Worm (Caenorhabditis elegans) whole organism, L4 larva: Measurements from ENCODE around the gene gop-3.
A peak's percentile ranks its signal among the peaks of the same experiment; 100 is the strongest.

Experiments
- F10B5.3 ChIP-seq: sonication (generic microtip); optimal IDR thresholded peaks from 2 replicates; lab custom pipeline; 2016; ENCODE audit warnings: mild to moderate bottlenecking, missing genetic modification characterization, missing compliant biosample characterization
- F37D6.2 ChIP-seq: sonication (generic microtip); optimal IDR thresholded peaks from 2 replicates; lab custom pipeline; 2016; ENCODE audit warnings: mild to moderate bottlenecking, missing genetic modification characterization, missing compliant biosample characterization
- F44E2.7 ChIP-seq: fragments of 200-800 bp; sonication (Bioruptor generic); IDR thresholded peaks from 2 replicates; pipeline ENCODE4 v2.1.2; 2022; ENCODE audit warnings: missing genetic modification characterization, missing compliant biosample characterization
- F49E8.2 ChIP-seq: sonication (generic microtip); optimal IDR thresholded peaks from 2 replicates; lab custom pipeline; 2016; ENCODE audit warnings: missing compliant biosample characterization, mild to moderate bottlenecking, missing genetic modification characterization, borderline replicate concordance
- Y105C5A.15 ChIP-seq: fragments of 200-800 bp; sonication (Bioruptor generic); IDR thresholded peaks from 2 replicates; pipeline ENCODE4 v1.3.6; 2022; ENCODE audit warnings: missing genetic modification characterization, missing compliant biosample characterization
- Y48G9A.11 ChIP-seq: fragments of 200-800 bp; sonication (Bioruptor generic); IDR thresholded peaks from 2 replicates; pipeline ENCODE4 v1.3.6; 2022; ENCODE audit warnings: missing genetic modification reagents, missing genetic modification characterization, missing compliant biosample characterization
- Y5F2A.4 ChIP-seq: fragments of 200-800 bp; sonication (Bioruptor generic); optimal IDR thresholded peaks from 2 replicates; lab custom pipeline; 2018; ENCODE audit warnings: mild to moderate bottlenecking, missing genetic modification characterization, missing compliant biosample characterization
- Y75B8A.6 ChIP-seq: fragments of 200-800 bp; sonication (Bioruptor generic); IDR thresholded peaks from 2 replicates; pipeline ENCODE4 v1.3.6; 2022; ENCODE audit warnings: missing genetic modification reagents, missing genetic modification characterization, missing compliant biosample characterization
- ZK546.5 ChIP-seq, 2 experiments: sonication (generic microtip); optimal IDR thresholded peaks; 2 replicates each; lab custom pipeline; 2017; ENCODE audit warnings: missing biosample characterization in 2 of 2, missing genetic modification characterization in 2 of 2
- ama-1 ChIP-seq: fragments of 150-350 bp; optimal IDR thresholded peaks from 2 replicates; lab custom pipeline; 2014; ENCODE audit warnings: inconsistent platforms, mixed read lengths
- arid-1 ChIP-seq: fragments of 200-800 bp; sonication (Bioruptor generic); conservative IDR thresholded peaks from 2 replicates; pipeline ENCODE4 v1.3.6; 2022; ENCODE audit warnings: missing genetic modification reagents, missing genetic modification characterization, missing compliant biosample characterization
- ceh-44 ChIP-seq: fragments of 200-800 bp; sonication (Bioruptor generic); IDR thresholded peaks from 2 replicates; pipeline ENCODE4 v1.3.6; 2022; ENCODE audit warnings: missing genetic modification reagents, missing genetic modification characterization, missing compliant biosample characterization
- ceh-82 ChIP-seq: sonication (generic microtip); optimal IDR thresholded peaks from 2 replicates; lab custom pipeline; 2017; ENCODE audit warnings: missing biosample characterization, missing genetic modification characterization
- dmd-9 ChIP-seq: fragments of 200-800 bp; sonication (Bioruptor generic); IDR thresholded peaks from 2 replicates; pipeline ENCODE4 v1.3.6; 2022; ENCODE audit warnings: missing genetic modification reagents, missing genetic modification characterization, missing compliant biosample characterization
- dpl-1 ChIP-seq: fragments of 150-350 bp; optimal IDR thresholded peaks from 2 replicates; lab custom pipeline; 2014; ENCODE audit warnings: missing biosample characterization, missing genetic modification reagents, missing genetic modification characterization
- duxl-1 ChIP-seq: sonication (generic microtip); optimal IDR thresholded peaks from 2 replicates; lab custom pipeline; 2016; ENCODE audit warnings: mild to moderate bottlenecking, missing genetic modification characterization, moderate library complexity, missing compliant biosample characterization; ENCODE audit not compliant: poor library complexity
- dve-1 ChIP-seq: sonication (generic microtip); optimal IDR thresholded peaks from 2 replicates; lab custom pipeline; 2017; ENCODE audit warnings: antibody characterized with exemption, mild to moderate bottlenecking, missing genetic modification characterization, missing compliant biosample characterization; ENCODE audit not compliant: insufficient read depth
- egl-27 ChIP-seq: sonication (generic microtip); optimal IDR thresholded peaks from 3 replicates; lab custom pipeline; 2017; ENCODE audit warnings: missing biosample characterization, missing genetic modification reagents, missing genetic modification characterization
- gei-8 ChIP-seq: fragments of 200-800 bp; sonication (Bioruptor generic); optimal IDR thresholded peaks from 2 replicates; lab custom pipeline; 2018; ENCODE audit warnings: mild to moderate bottlenecking, missing genetic modification characterization, missing compliant biosample characterization
- hif-1 ChIP-seq, 2 experiments: sonication (generic microtip); optimal IDR thresholded peaks; 2 replicates each; lab custom pipeline; 2016 to 2017; ENCODE audit warnings: missing compliant biosample characterization in 2 of 2, missing genetic modification characterization in 2 of 2, missing genetic modification reagents in 2 of 2, missing genotype in 2 of 2, mild to moderate bottlenecking in 1 of 2
- hlh-11 ChIP-seq: fragments of 200-800 bp; sonication (Bioruptor generic); optimal IDR thresholded peaks from 2 replicates; lab custom pipeline; 2018; ENCODE audit warnings: mild to moderate bottlenecking, missing genetic modification characterization, missing compliant biosample characterization
- hlh-30 ChIP-seq: sonication (generic microtip); optimal IDR thresholded peaks from 2 replicates; lab custom pipeline; 2017; ENCODE audit warnings: antibody characterized with exemption, mild to moderate bottlenecking, missing genetic modification characterization, missing compliant biosample characterization; ENCODE audit not compliant: insufficient read depth
- lin-13 ChIP-seq: fragments of 150-350 bp; optimal IDR thresholded peaks from 2 replicates; lab custom pipeline; 2014; ENCODE audit warnings: missing biosample characterization, missing genetic modification reagents, missing genetic modification characterization
- lin-15B ChIP-seq: fragments of 150-350 bp; sonication (generic microtip); optimal IDR thresholded peaks from 3 replicates; lab custom pipeline; 2014; ENCODE audit warnings: missing biosample characterization, missing genetic modification characterization
- madf-5 ChIP-seq, 2 experiments: fragments of 200-800 bp; sonication (Bioruptor generic); IDR thresholded peaks; 2 replicates each; pipeline ENCODE4 v1.3.6; 2022; ENCODE audit warnings: missing compliant biosample characterization in 2 of 2, missing genetic modification characterization in 2 of 2
- mep-1 ChIP-seq: fragments of 150-350 bp; sonication (generic microtip); optimal IDR thresholded peaks from 3 replicates; lab custom pipeline; 2014; ENCODE audit warnings: missing biosample characterization, missing genetic modification characterization
- mes-2 ChIP-seq: sonication (generic microtip); optimal IDR thresholded peaks from 2 replicates; lab custom pipeline; 2016; ENCODE audit warnings: missing genotype, mild to moderate bottlenecking, missing genetic modification characterization, missing compliant biosample characterization; ENCODE audit not compliant: poor library complexity, severe bottlenecking
- nhr-11 ChIP-seq: fragments of 150-350 bp; optimal IDR thresholded peaks from 2 replicates; lab custom pipeline; 2014; ENCODE audit warnings: missing biosample characterization, missing genetic modification characterization
- nhr-111 ChIP-seq: fragments of 200-800 bp; sonication (Bioruptor generic); optimal IDR thresholded peaks from 2 replicates; lab custom pipeline; 2018; ENCODE audit warnings: mild to moderate bottlenecking, missing genetic modification characterization, missing compliant biosample characterization
- nhr-25 ChIP-seq: sonication (generic microtip); optimal IDR thresholded peaks from 2 replicates; lab custom pipeline; 2017; ENCODE audit warnings: missing genetic modification characterization, mild to moderate bottlenecking, missing compliant biosample characterization, antibody characterized with exemption, moderate library complexity, borderline replicate concordance; ENCODE audit not compliant: insufficient read depth
- nhr-28 ChIP-seq: fragments of 150-350 bp; optimal IDR thresholded peaks from 2 replicates; lab custom pipeline; 2014; ENCODE audit warnings: missing biosample characterization, missing genetic modification characterization
- nhr-48 ChIP-seq: sonication (generic microtip); optimal IDR thresholded peaks from 2 replicates; lab custom pipeline; 2016; ENCODE audit warnings: mild to moderate bottlenecking, missing genetic modification characterization, missing compliant biosample characterization
- nhr-6 ChIP-seq: fragments of 150-350 bp; optimal IDR thresholded peaks from 2 replicates; lab custom pipeline; 2014; ENCODE audit warnings: missing biosample characterization, missing genetic modification characterization
- nhr-77 ChIP-seq: fragments of 150-350 bp; optimal IDR thresholded peaks from 2 replicates; lab custom pipeline; 2014; ENCODE audit warnings: missing biosample characterization, missing genetic modification characterization
- pha-4 ChIP-seq, 2 experiments: fragments of 150-350 bp in 1 of 2; fragments of 200-800 bp in 1 of 2; sonication (Bioruptor generic) in 1 of 2; IDR thresholded peaks in 1 of 2; optimal IDR thresholded peaks in 1 of 2; 2 replicates each; pipeline versions ENCODE4 v1.3.6 to Lab custom; 2014 to 2022; ENCODE audit warnings: missing genetic modification characterization in 2 of 2, missing genetic modification reagents in 2 of 2, missing biosample characterization in 1 of 2, missing compliant biosample characterization in 1 of 2
- php-3 ChIP-seq: fragments of 200-800 bp; sonication (Bioruptor generic); IDR thresholded peaks from 2 replicates; pipeline ENCODE4 v1.3.6; 2022; ENCODE audit warnings: missing genetic modification reagents, missing genetic modification characterization, missing compliant biosample characterization
- rbr-2 ChIP-seq: sonication (generic microtip); optimal IDR thresholded peaks from 2 replicates; lab custom pipeline; 2016; ENCODE audit warnings: missing genotype, missing genetic modification characterization, missing compliant biosample characterization
- saeg-2 ChIP-seq: fragments of 200-800 bp; sonication (Bioruptor generic); IDR thresholded peaks from 2 replicates; pipeline ENCODE4 v1.3.6; 2022; ENCODE audit warnings: missing genetic modification reagents, missing genetic modification characterization, missing compliant biosample characterization
- spr-3 ChIP-seq: fragments of 200-800 bp; sonication (Bioruptor generic); optimal IDR thresholded peaks from 2 replicates; lab custom pipeline; 2018; ENCODE audit warnings: mild to moderate bottlenecking, missing genetic modification characterization, missing compliant biosample characterization
- tag-97 ChIP-seq: fragments of 200-800 bp; sonication (Bioruptor generic); IDR thresholded peaks from 2 replicates; pipeline ENCODE4 v1.3.6; 2022; ENCODE audit warnings: missing genetic modification characterization, missing compliant biosample characterization
- unc-39 ChIP-seq: sonication (generic microtip); optimal IDR thresholded peaks from 2 replicates; lab custom pipeline; 2017; ENCODE audit warnings: missing biosample characterization, missing genetic modification characterization
- unc-62 ChIP-seq, 3 experiments: fragments of 150-350 bp in 1 of 3; sonication (generic microtip); optimal IDR thresholded peaks in 2 of 3; peaks in 1 of 3; 1 replicate in 1 of 3; 2 replicates in 2 of 3; lab custom pipeline; 2014 to 2017; ENCODE audit warnings: missing biosample characterization in 3 of 3, missing genetic modification characterization in 3 of 3, missing genetic modification reagents in 3 of 3, missing genotype in 1 of 3
- zag-1 ChIP-seq: fragments of 150-350 bp; optimal IDR thresholded peaks from 2 replicates; lab custom pipeline; 2014; ENCODE audit warnings: missing biosample characterization, missing genetic modification characterization
- zfp-2 ChIP-seq: sonication (generic microtip); optimal IDR thresholded peaks from 2 replicates; lab custom pipeline; 2016; ENCODE audit warnings: mild to moderate bottlenecking, missing genetic modification characterization, missing compliant biosample characterization
- zfp-3 ChIP-seq: fragments of 200-800 bp; sonication (Bioruptor generic); conservative IDR thresholded peaks from 2 replicates; pipeline ENCODE4 v1.3.6; 2022; ENCODE audit warnings: missing genetic modification reagents, missing genetic modification characterization, missing compliant biosample characterization
- zip-2 ChIP-seq: fragments of 150-350 bp; optimal IDR thresholded peaks from 2 replicates; lab custom pipeline; 2014; ENCODE audit warnings: missing biosample characterization, missing genetic modification characterization
- ztf-7 ChIP-seq: fragments of 150-350 bp; optimal IDR thresholded peaks from 2 replicates; lab custom pipeline; 2014; ENCODE audit warnings: missing biosample characterization, missing genetic modification characterization

gop-3 gene

ce11 chrIII:5274715-5275355 is 14.3 kb downstream of the gop-3 start, which contains the start of the genes daf-41 and toc-1 (continued):
- TF ChIP-seq nhr-6 (tag; lab: Kevin White, UChicago) (no peak), duxl-1 (tag; lab: Kevin White, UChicago) (no peak), ceh-82 (tag; lab: Kevin White, UChicago) (no peak), ZK546.5 (tag; optimal IDR thresholded peaks at IDR 0.05; lab: Kevin White, UChicago) (no peak), zfp-2 (tag; lab: Kevin White, UChicago) (no peak), nhr-28 (tag; lab: Kevin White, UChicago) (no peak), php-3 (GFP tag; lab: Robert Waterston, UW) (no peak), lin-15B (tag; lab: Kevin White, UChicago) (no peak), gei-8 (GFP tag; lab: Kevin White, UChicago) (no peak), Y48G9A.11 (GFP tag; lab: Robert Waterston, UW) (no peak), F44E2.7 (no peak), mep-1 (peak; percentile 44), nhr-48 (tag; lab: Kevin White, UChicago) (no peak), zag-1 (no peak), hif-1 (tag; optimal IDR thresholded peaks at IDR 0.05; lab: Kevin White, UChicago) (no peak), arid-1 (GFP tag; lab: Robert Waterston, UW) (no peak), dve-1 (tag; lab: Kevin White, UChicago) (peak; percentile 25), unc-39 (tag; lab: Kevin White, UChicago) (no peak), hlh-11 (tag; lab: Kevin White, UChicago) (no peak), dmd-9 (GFP tag; lab: Robert Waterston, UW) (no peak), spr-3 (GFP tag; lab: Kevin White, UChicago) (no peak), ztf-7 (tag; lab: Kevin White, UChicago) (peak; percentile 17), unc-62 (GFP tag; optimal IDR thresholded peaks at IDR 0.05 in 1 of 2; lab: Kevin White, UChicago) (peak in 1 of 2 experiments; percentile 50), unc-62 (tag; optimal IDR thresholded peaks at IDR 0.05; lab: Kevin White, UChicago) (no peak), pha-4 (GFP tag; IDR thresholded peaks at IDR 0.05; lab: Robert Waterston, UW) (no peak), pha-4 (tag; optimal IDR thresholded peaks at IDR 0.05; lab: Kevin White, UChicago) (peak; percentile 75), rbr-2 (peak; percentile 25), ceh-44 (GFP tag; lab: Robert Waterston, UW) (no peak)

ce11 chrIII:5277740-5278139 is 17.2 kb downstream of the gop-3 start, which contains the start of gene clk-1:
Gene clk-1 (plus strand): TSS chrIII:5277894.
- TF ChIP-seq ceh-44 (GFP tag; lab: Robert Waterston, UW) (no peak), Y105C5A.15 (GFP tag; lab: Robert Waterston, UW) (0 out of 2 replicates have a peak, but pooled peaks have one; percentile 12), dpl-1 (GFP tag; lab: Kevin White, UChicago) (no peak), ztf-7 (tag; lab: Kevin White, UChicago) (no peak), gei-8 (GFP tag; lab: Kevin White, UChicago) (no peak), saeg-2 (GFP tag; lab: Robert Waterston, UW) (no peak), lin-13 (GFP tag; lab: Kevin White, UChicago) (no peak), hif-1 (tag; optimal IDR thresholded peaks at IDR 0.05; lab: Kevin White, UChicago) (no peak), nhr-111 (peak; percentile 31), F37D6.2 (tag; lab: Kevin White, UChicago) (no peak), madf-5 (GFP tag; IDR thresholded peaks at IDR 0.05; lab: Robert Waterston, UW) (no peak), Y5F2A.4 (no peak), zfp-3 (GFP tag; lab: Robert Waterston, UW) (no peak), zfp-2 (tag; lab: Kevin White, UChicago) (no peak), F49E8.2 (tag; lab: Kevin White, UChicago) (no peak), F44E2.7 (no peak), nhr-25 (tag; lab: Kevin White, UChicago) (no peak), Y75B8A.6 (GFP tag; lab: Robert Waterston, UW) (no peak), spr-3 (GFP tag; lab: Kevin White, UChicago) (no peak), F10B5.3 (no peak), nhr-11 (tag; lab: Kevin White, UChicago) (no peak), tag-97 (GFP tag; lab: Robert Waterston, UW) (no peak), ama-1 (lab: Kevin White, UChicago) (peak; percentile 50), hlh-30 (tag; lab: Kevin White, UChicago) (no peak), zip-2 (no peak), mes-2 (tag; lab: Kevin White, UChicago) (no peak), egl-27 (tag; lab: Kevin White, UChicago) (no peak), nhr-77 (no peak)
